Worm (Caenorhabditis elegans): Measurements from ENCODE around the gene F41F3.1.
A peak's percentile ranks its signal among the peaks of the same experiment; 100 is the strongest.

The F41F3.1 gene

ce11 chrV:4615802-4616201, 38.6 kb upstream of the F41F3.1 start, which contains the start of the genes Y61A9LA.10 and F54D11.4 (continued):
- TF ChIP-seq tlf-1 (GFP tag; optimal IDR thresholded peaks at IDR 0.05) (no peak), ztf-18 (tag; optimal IDR thresholded peaks at IDR 0.05) (peak; percentile 93), hmg-1.2 (GFP tag; IDR thresholded peaks at IDR 0.05) (0 out of 2 replicates have a peak, but pooled peaks have one; percentile 9), ccch-3 (GFP tag; optimal IDR thresholded peaks at IDR 0.05) (no peak), fkh-3 (tag; optimal IDR thresholded peaks at IDR 0.05) (no peak), lin-35 (GFP tag; optimal IDR thresholded peaks at IDR 0.05) (peak in 1 of 3 experiments; percentile 73), madf-6 (GFP tag; IDR thresholded peaks at IDR 0.05) (peak; percentile 80), Y53G8AR.9 (GFP tag; conservative IDR thresholded peaks at IDR 0.05) (0 out of 2 replicates have a peak, but pooled peaks have one; percentile 15), lir-1 (GFP tag; conservative IDR thresholded peaks at IDR 0.05) (no peak), D2030.7 (GFP tag; IDR thresholded peaks at IDR 0.05) (0 out of 2 replicates have a peak, but pooled peaks have one; percentile 34), unc-62 (GFP tag; optimal IDR thresholded peaks at IDR 0.05) (no peak), lsy-27 (tag; optimal IDR thresholded peaks at IDR 0.05; ENCODE audit: borderline replicate concordance, insufficient read depth) (no peak), attf-5 (GFP tag; optimal IDR thresholded peaks at IDR 0.05) (peak; percentile 36), lin-26 (GFP tag; IDR thresholded peaks at IDR 0.05) (no peak), F22D6.2 (tag; optimal IDR thresholded peaks at IDR 0.05) (no peak), sdz-38 (tag; optimal IDR thresholded peaks at IDR 0.05) (no peak), B0261.1 (tag; optimal IDR thresholded peaks at IDR 0.05) (no peak), Y56A3A.18 (GFP tag; IDR thresholded peaks at IDR 0.05) (no peak), nfya-2 (GFP tag; IDR thresholded peaks at IDR 0.05) (no peak), tbp1 (GFP tag; optimal IDR thresholded peaks at IDR 0.05) (no peak), akir-1 (GFP tag; optimal IDR thresholded peaks at IDR 0.05) (no peak), ZK185.1 (tag; optimal IDR thresholded peaks at IDR 0.05; ENCODE audit: poor library complexity, severe bottlenecking) (no peak), attf-3 (GFP tag; conservative IDR thresholded peaks at IDR 0.05) (no peak), lin-54 (GFP tag; optimal IDR thresholded peaks at IDR 0.05) (peak; percentile 47), mcd-1 (GFP tag; IDR thresholded peaks at IDR 0.05) (peak; percentile 66), zim-3 (tag; optimal IDR thresholded peaks at IDR 0.05) (no peak), T07F8.4 (tag; optimal IDR thresholded peaks at IDR 0.05) (no peak), xnd-1 (tag; optimal IDR thresholded peaks at IDR 0.05) (peak; percentile 42), cebp-1 (GFP tag; IDR thresholded peaks at IDR 0.05) (no peak), cebp-1 (tag; optimal IDR thresholded peaks at IDR 0.05) (peak; percentile 57), snpc-4 (GFP tag; optimal IDR thresholded peaks at IDR 0.05) (no peak), snpc-4 (tag; optimal IDR thresholded peaks at IDR 0.05) (peak in 1 of 4 experiments; percentile 44), efl-1 (GFP tag; optimal IDR thresholded peaks at IDR 0.05) (peak; percentile 67), B0336.3 (GFP tag; IDR thresholded peaks at IDR 0.05) (0 out of 2 replicates have a peak, but pooled peaks have one; percentile 26), rpc-1 (optimal IDR thresholded peaks at IDR 0.05) (no peak), rpc-1 (tag; optimal IDR thresholded peaks at IDR 0.05) (no peak), hsf-1 (GFP tag; IDR thresholded peaks at IDR 0.05) (no peak), nhr-27 (tag; optimal IDR thresholded peaks at IDR 0.05) (no peak), rcor-1 (GFP tag; IDR thresholded peaks at IDR 0.05) (no peak), mes-4 (tag; optimal IDR thresholded peaks at IDR 0.05) (no peak), F49E8.2 (tag; optimal IDR thresholded peaks at IDR 0.05; ENCODE audit: insufficient read depth) (no peak), mel-28 (tag; optimal IDR thresholded peaks at IDR 0.05; ENCODE audit: borderline replicate concordance) (no peak), unc-130 (GFP tag; optimal IDR thresholded peaks at IDR 0.05) (no peak), pbrm-1 (GFP tag; IDR thresholded peaks at IDR 0.05) (no peak; the same call in 1 of the 2 replicates), ekl-4 (GFP tag; IDR thresholded peaks at IDR 0.05) (no peak), madf-3 (GFP tag; IDR thresholded peaks at IDR 0.05) (no peak), nfyb-1 (GFP tag; IDR thresholded peaks at IDR 0.05) (no peak)

Measured in whole organism, young adult.